Worm (Caenorhabditis elegans) whole organism, late embryonic: Measurements from ENCODE around the gene dlc-3.

Experiments used
- C08G9.2 ChIP-seq: sonication (generic microtip); optimal IDR thresholded peaks from 2 replicates; lab custom pipeline; 2016; ENCODE audit warnings: mild to moderate bottlenecking, missing genetic modification characterization, moderate library complexity, missing compliant biosample characterization
- C38D4.7 ChIP-seq: fragments of 200-800 bp; sonication (Bioruptor generic); optimal IDR thresholded peaks from 2 replicates; lab custom pipeline; 2018; ENCODE audit warnings: mild to moderate bottlenecking, missing genetic modification characterization, moderate library complexity, missing compliant biosample characterization
- K02D7.2 ChIP-seq: sonication (generic microtip); optimal IDR thresholded peaks from 2 replicates; lab custom pipeline; 2017; ENCODE audit warnings: mild to moderate bottlenecking, missing genetic modification characterization, missing compliant biosample characterization
- T23F11.4 ChIP-seq: fragments of 200-800 bp; sonication (Bioruptor generic); optimal IDR thresholded peaks from 2 replicates; lab custom pipeline; 2018; ENCODE audit warnings: mild to moderate bottlenecking, missing genetic modification characterization, missing compliant biosample characterization
- Y22D7AL.16 ChIP-seq: sonication (generic microtip); optimal IDR thresholded peaks from 2 replicates; lab custom pipeline; 2016; ENCODE audit warnings: missing genetic modification characterization, missing compliant biosample characterization
- ceh-18 ChIP-seq: sonication (generic microtip); optimal IDR thresholded peaks from 2 replicates; lab custom pipeline; 2016; ENCODE audit warnings: missing genetic modification characterization, missing compliant biosample characterization
- ceh-19 ChIP-seq: fragments of 200-800 bp; sonication (Bioruptor generic); optimal IDR thresholded peaks from 2 replicates; lab custom pipeline; 2018; ENCODE audit warnings: mild to moderate bottlenecking, missing genetic modification characterization, missing compliant biosample characterization
- ceh-2 ChIP-seq: sonication (generic microtip); optimal IDR thresholded peaks from 2 replicates; lab custom pipeline; 2016; ENCODE audit warnings: missing genotype, missing genetic modification characterization, missing compliant biosample characterization
- ceh-22 ChIP-seq: sonication (generic microtip); optimal IDR thresholded peaks from 2 replicates; lab custom pipeline; 2017; ENCODE audit warnings: missing biosample characterization, missing genetic modification characterization
- ceh-24 ChIP-seq: sonication (generic microtip); optimal IDR thresholded peaks from 2 replicates; lab custom pipeline; 2016; ENCODE audit warnings: mild to moderate bottlenecking, missing genetic modification characterization, missing compliant biosample characterization
- ceh-31 ChIP-seq: sonication (generic microtip); optimal IDR thresholded peaks from 2 replicates; lab custom pipeline; 2016; ENCODE audit warnings: missing genetic modification characterization, missing compliant biosample characterization
- ceh-34 ChIP-seq: sonication (generic microtip); optimal IDR thresholded peaks from 2 replicates; lab custom pipeline; 2016; ENCODE audit warnings: mild to moderate bottlenecking, missing genetic modification characterization, missing compliant biosample characterization
- ceh-45 ChIP-seq: fragments of 200-800 bp; sonication (Bioruptor generic); IDR thresholded peaks from 2 replicates; pipeline ENCODE4 v1.3.6; 2022; ENCODE audit warnings: missing genetic modification reagents, missing genetic modification characterization, missing compliant biosample characterization
- ceh-48 ChIP-seq: sonication (generic microtip); optimal IDR thresholded peaks from 2 replicates; lab custom pipeline; 2016; ENCODE audit warnings: missing genetic modification characterization, inconsistent platforms, missing compliant biosample characterization
- ceh-6 ChIP-seq: fragments of 200-800 bp; sonication (Bioruptor generic); optimal IDR thresholded peaks from 2 replicates; lab custom pipeline; 2018; ENCODE audit warnings: mild to moderate bottlenecking, missing genetic modification characterization, missing compliant biosample characterization
- ceh-9 ChIP-seq: sonication (generic microtip); optimal IDR thresholded peaks from 2 replicates; lab custom pipeline; 2016; ENCODE audit warnings: mild to moderate bottlenecking, missing genetic modification characterization, inconsistent platforms, missing compliant biosample characterization
- che-1 ChIP-seq: sonication (generic microtip); optimal IDR thresholded peaks from 2 replicates; lab custom pipeline; 2016; ENCODE audit warnings: mild to moderate bottlenecking, missing genetic modification characterization, missing compliant biosample characterization
- dve-1 ChIP-seq: sonication (generic microtip); optimal IDR thresholded peaks from 2 replicates; lab custom pipeline; 2017; ENCODE audit warnings: antibody characterized with exemption, mild to moderate bottlenecking, missing genetic modification characterization, missing compliant biosample characterization
- ets-4 ChIP-seq: sonication (generic microtip); optimal IDR thresholded peaks from 2 replicates; lab custom pipeline; 2016; ENCODE audit warnings: missing genetic modification characterization, missing compliant biosample characterization
- eyg-1 ChIP-seq: sonication (generic microtip); optimal IDR thresholded peaks from 2 replicates; lab custom pipeline; 2016; ENCODE audit warnings: missing genotype, missing genetic modification characterization, missing compliant biosample characterization
- fkh-6 ChIP-seq: sonication (generic microtip); optimal IDR thresholded peaks from 2 replicates; lab custom pipeline; 2016; ENCODE audit warnings: missing genetic modification characterization, missing compliant biosample characterization
- gmeb-2 ChIP-seq: sonication (generic microtip); optimal IDR thresholded peaks from 2 replicates; lab custom pipeline; 2016; ENCODE audit warnings: missing genetic modification characterization, inconsistent platforms, missing compliant biosample characterization
- hlh-15 ChIP-seq: sonication (generic microtip); optimal IDR thresholded peaks from 2 replicates; lab custom pipeline; 2016; ENCODE audit warnings: missing genetic modification characterization, missing compliant biosample characterization
- hlh-6 ChIP-seq: sonication (generic microtip); optimal IDR thresholded peaks from 2 replicates; lab custom pipeline; 2016; ENCODE audit warnings: missing genotype, missing genetic modification characterization, missing compliant biosample characterization
- lim-6 ChIP-seq: sonication (generic microtip); optimal IDR thresholded peaks from 2 replicates; lab custom pipeline; 2016; ENCODE audit warnings: missing genetic modification characterization, missing compliant biosample characterization
- madf-2 ChIP-seq: sonication (generic microtip); optimal IDR thresholded peaks from 2 replicates; lab custom pipeline; 2017; ENCODE audit warnings: missing genetic modification characterization, missing compliant biosample characterization
- nfya-1 ChIP-seq: sonication (generic microtip); optimal IDR thresholded peaks from 2 replicates; lab custom pipeline; 2017; ENCODE audit warnings: missing genetic modification characterization, mild to moderate bottlenecking, missing compliant biosample characterization, antibody characterized with exemption, moderate library complexity
- nhr-11 ChIP-seq: fragments of 150-350 bp; optimal IDR thresholded peaks from 2 replicates; lab custom pipeline; 2014; ENCODE audit warnings: missing biosample characterization, missing genetic modification characterization
- nhr-232 ChIP-seq: sonication (generic microtip); optimal IDR thresholded peaks from 2 replicates; lab custom pipeline; 2016; ENCODE audit warnings: missing genetic modification characterization, missing compliant biosample characterization
- npax-4 ChIP-seq: sonication (generic microtip); optimal IDR thresholded peaks from 2 replicates; lab custom pipeline; 2016; ENCODE audit warnings: missing genetic modification characterization, missing compliant biosample characterization
- pat-9 ChIP-seq: fragments of 200-800 bp; sonication (Bioruptor generic); optimal IDR thresholded peaks from 2 replicates; lab custom pipeline; 2018; ENCODE audit warnings: mild to moderate bottlenecking, missing genetic modification characterization, moderate library complexity, missing compliant biosample characterization
- pha-2 ChIP-seq: sonication (generic microtip); optimal IDR thresholded peaks from 2 replicates; lab custom pipeline; 2017; ENCODE audit warnings: mild to moderate bottlenecking, missing genetic modification characterization, missing compliant biosample characterization
- pha-4 ChIP-seq: fragments of 150-350 bp; optimal IDR thresholded peaks from 2 replicates; lab custom pipeline; 2018; ENCODE audit warnings: missing biosample characterization, missing genetic modification reagents, missing genetic modification characterization
- sox-2 ChIP-seq: fragments of 200-800 bp; sonication (Bioruptor generic); IDR thresholded peaks from 2 replicates; pipeline ENCODE4 v1.3.6; 2022; ENCODE audit warnings: missing genetic modification reagents, missing genetic modification characterization, missing compliant biosample characterization
- sox-4 ChIP-seq: sonication (generic microtip); optimal IDR thresholded peaks from 2 replicates; lab custom pipeline; 2017; ENCODE audit warnings: mild to moderate bottlenecking, missing genetic modification characterization, inconsistent platforms, missing compliant biosample characterization
- tbx-2 ChIP-seq: sonication (generic microtip); optimal IDR thresholded peaks from 2 replicates; lab custom pipeline; 2016; ENCODE audit warnings: missing genetic modification characterization, missing compliant biosample characterization
- unc-3 ChIP-seq, 2 experiments: fragments of 200-800 bp in 1 of 2; sonication (Bioruptor generic) in 1 of 2; sonication (generic microtip) in 1 of 2; conservative IDR thresholded peaks in 1 of 2; optimal IDR thresholded peaks in 1 of 2; 2 replicates each; pipeline versions ENCODE4 v1.3.6 to Lab custom; 2016 to 2022; ENCODE audit warnings: missing compliant biosample characterization in 2 of 2, missing genetic modification characterization in 2 of 2, missing genetic modification reagents in 1 of 2
- unc-42 ChIP-seq: sonication (generic microtip); optimal IDR thresholded peaks from 2 replicates; lab custom pipeline; 2016; ENCODE audit warnings: missing genotype, missing genetic modification characterization, missing compliant biosample characterization
- unc-86 ChIP-seq: sonication (generic microtip); optimal IDR thresholded peaks from 2 replicates; lab custom pipeline; 2016; ENCODE audit warnings: missing genetic modification characterization, missing compliant biosample characterization
- ztf-16 ChIP-seq: sonication (generic microtip); optimal IDR thresholded peaks from 2 replicates; lab custom pipeline; 2017; ENCODE audit warnings: missing genetic modification characterization, missing compliant biosample characterization

Gene dlc-3

DNA sequence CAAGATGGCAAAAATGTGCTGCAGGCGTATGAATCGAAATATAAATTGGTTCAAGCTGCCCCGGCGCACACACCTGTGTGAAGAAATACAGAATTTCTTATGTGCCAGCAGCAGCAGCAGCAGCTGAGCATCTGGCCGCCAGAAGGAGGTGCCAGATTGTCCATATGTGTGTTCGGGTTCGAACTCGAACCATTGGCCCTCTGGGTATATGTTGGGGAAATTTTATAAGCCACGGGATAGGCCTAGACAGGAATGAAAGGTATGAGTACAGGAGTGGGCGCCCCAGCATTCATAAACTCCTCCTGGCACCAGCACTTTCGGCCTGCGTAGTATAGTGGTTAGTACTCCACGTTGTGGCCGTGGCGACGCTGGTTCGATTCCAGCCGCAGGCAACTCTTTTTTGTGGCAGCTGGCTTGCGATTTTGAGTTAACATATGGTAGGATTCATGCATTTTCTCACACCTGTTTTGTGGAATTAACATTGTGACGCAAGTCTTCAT is 43.8 kb upstream of the dlc-3 start (continued):
- peak; percentile 37 for TF ChIP-seq T23F11.4
- TF ChIP-seq ceh-22 = no peak
- peak; percentile 53 for TF ChIP-seq pha-2 (tag; lab: Kevin White, UChicago)
- no peak for TF ChIP-seq pha-4 (tag; lab: Kevin White, UChicago)
- no peak for TF ChIP-seq fkh-6 (tag; lab: Kevin White, UChicago)
- TF ChIP-seq tbx-2 (tag; lab: Kevin White, UChicago) = peak; percentile 12
- TF ChIP-seq ceh-24 (tag; lab: Kevin White, UChicago) = no peak
- peak; percentile 71 for TF ChIP-seq ceh-6 (GFP tag; lab: Kevin White, UChicago)
- no peak for TF ChIP-seq ceh-18 (tag; lab: Kevin White, UChicago)
- peak; percentile 28 for TF ChIP-seq gmeb-2 (tag; lab: Kevin White, UChicago)
- TF ChIP-seq unc-3 (GFP tag; conservative IDR thresholded peaks at IDR 0.05; lab: Robert Waterston, UW) = no peak
- no peak for TF ChIP-seq unc-3 (tag; optimal IDR thresholded peaks at IDR 0.05; lab: Kevin White, UChicago)
- TF ChIP-seq nhr-232 = peak; percentile 26
- no peak for TF ChIP-seq npax-4
- TF ChIP-seq ceh-9 (tag; lab: Kevin White, UChicago) = no peak
- peak; percentile 6 for TF ChIP-seq ceh-48 (tag; lab: Kevin White, UChicago)
- no peak for TF ChIP-seq unc-86 (tag; lab: Kevin White, UChicago)
- TF ChIP-seq lim-6 = no peak
- no peak for TF ChIP-seq sox-2
- TF ChIP-seq ceh-34 (tag; lab: Kevin White, UChicago) = no peak
- peak; percentile 12 for TF ChIP-seq ztf-16
- no peak for TF ChIP-seq ceh-2 (tag; lab: Kevin White, UChicago)
- TF ChIP-seq sox-4 = no peak
- TF ChIP-seq C08G9.2 = peak; percentile 51

DNA sequence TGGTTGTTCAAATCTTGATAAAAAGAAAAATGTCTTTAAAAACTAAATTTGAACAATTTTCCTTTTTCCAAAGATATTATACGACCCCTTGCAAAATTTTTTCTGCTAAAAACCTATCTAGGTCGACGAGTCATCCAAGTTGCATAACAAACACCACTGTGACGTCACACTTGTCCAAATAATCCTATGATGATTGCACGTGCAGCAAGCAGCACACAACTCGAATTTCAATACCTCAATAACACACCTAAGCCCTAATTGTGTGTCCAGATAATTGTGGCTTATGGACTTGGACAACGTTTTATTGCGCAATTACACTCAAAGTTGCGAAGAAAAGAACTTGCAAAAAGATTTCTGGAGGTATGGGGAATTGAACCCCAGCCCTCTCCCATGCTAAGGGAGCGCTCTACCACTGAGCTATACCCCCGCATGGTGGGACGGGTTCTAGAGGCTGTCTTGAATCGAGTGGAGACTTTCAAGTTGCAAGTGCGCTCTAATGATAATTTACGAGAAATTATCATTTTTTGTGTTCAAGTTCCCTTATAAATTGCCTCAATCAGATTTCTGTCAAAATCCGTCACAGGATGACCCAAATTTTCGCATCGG is 43.1 kb upstream of the dlc-3 start:
- TF ChIP-seq ceh-22 = no peak
- TF ChIP-seq hlh-6 = no peak
- TF ChIP-seq nfya-1 (tag; lab: Kevin White, UChicago) = no peak
- TF ChIP-seq ceh-45 (GFP tag; lab: Robert Waterston, UW) = no peak
- peak; percentile 15 for TF ChIP-seq nhr-232
- peak; percentile 17 for TF ChIP-seq unc-86 (tag; lab: Kevin White, UChicago)
- TF ChIP-seq Y22D7AL.16 (tag; lab: Kevin White, UChicago) = no peak
- peak; percentile 49 for TF ChIP-seq ceh-18 (tag; lab: Kevin White, UChicago)
- no peak for TF ChIP-seq gmeb-2 (tag; lab: Kevin White, UChicago)
- no peak for TF ChIP-seq ceh-31 (tag; lab: Kevin White, UChicago)
- no peak for TF ChIP-seq unc-42 (tag; lab: Kevin White, UChicago)
- TF ChIP-seq dve-1 (tag; lab: Kevin White, UChicago) = peak; percentile 1
- TF ChIP-seq ets-4 (tag; lab: Kevin White, UChicago) = no peak
- TF ChIP-seq nhr-11 = no peak
- TF ChIP-seq tbx-2 (tag; lab: Kevin White, UChicago) = peak; percentile 33
- TF ChIP-seq eyg-1 (tag; lab: Kevin White, UChicago) = no peak
- no peak for TF ChIP-seq ceh-48 (tag; lab: Kevin White, UChicago)
- TF ChIP-seq hlh-15 (tag; lab: Kevin White, UChicago) = no peak
- no peak for TF ChIP-seq ceh-19 (GFP tag; lab: Kevin White, UChicago)
- peak; percentile 10 for TF ChIP-seq pha-2 (tag; lab: Kevin White, UChicago)
- TF ChIP-seq ceh-6 (GFP tag; lab: Kevin White, UChicago) = peak; percentile 14
- TF ChIP-seq madf-2 (tag; lab: Kevin White, UChicago) = peak; percentile 11
- no peak for TF ChIP-seq che-1 (tag; lab: Kevin White, UChicago)
- TF ChIP-seq K02D7.2 (tag; lab: Kevin White, UChicago) = no peak
- TF ChIP-seq pat-9 (tag; lab: Kevin White, UChicago) = peak; percentile 10
- TF ChIP-seq C38D4.7 (GFP tag; lab: Kevin White, UChicago) = peak; percentile 28
- TF ChIP-seq, all 69 proteins: peak for 10
